Worm (Caenorhabditis elegans) whole organism, young adult: ENCODE results near the gene dtmk-1.

ENCODE experiments used
- B0336.3 ChIP-seq: fragments of 200-800 bp; sonication (Bioruptor generic); IDR thresholded peaks from 2 replicates; pipeline ENCODE4 v1.3.6; 2022; ENCODE audit warnings: missing genetic modification characterization, missing compliant biosample characterization
- D2030.7 ChIP-seq: fragments of 200-800 bp; sonication (Bioruptor generic); IDR thresholded peaks from 2 replicates; pipeline ENCODE4 v1.3.6; 2022; ENCODE audit warnings: missing genetic modification reagents, missing genetic modification characterization, missing compliant biosample characterization
- F23B12.7 ChIP-seq: sonication (generic microtip); optimal IDR thresholded peaks from 2 replicates; lab custom pipeline; 2017; ENCODE audit warnings: missing genetic modification characterization, mild to moderate bottlenecking, missing compliant biosample characterization, antibody characterized with exemption, moderate library complexity; ENCODE audit not compliant: insufficient read depth
- F33H1.4 ChIP-seq: fragments of 200-800 bp; sonication (Bioruptor generic); IDR thresholded peaks from 2 replicates; pipeline ENCODE4 v1.3.6; 2022; ENCODE audit warnings: missing genetic modification reagents, missing genetic modification characterization, missing compliant biosample characterization
- F49E8.2 ChIP-seq: sonication (generic microtip); optimal IDR thresholded peaks from 3 replicates; lab custom pipeline; 2017; ENCODE audit warnings: missing genetic modification characterization, mild to moderate bottlenecking, missing compliant biosample characterization, antibody characterized with exemption, moderate library complexity; ENCODE audit not compliant: insufficient read depth
- Y67H2A.10 ChIP-seq: fragments of 200-800 bp; sonication (Bioruptor generic); conservative IDR thresholded peaks from 2 replicates; pipeline ENCODE4 v1.3.6; 2022; ENCODE audit warnings: missing genetic modification reagents, missing genetic modification characterization, missing compliant biosample characterization
- ZK185.1 ChIP-seq: sonication (generic microtip); optimal IDR thresholded peaks from 2 replicates; lab custom pipeline; 2016; ENCODE audit warnings: mild to moderate bottlenecking, missing genetic modification characterization, missing compliant biosample characterization; ENCODE audit not compliant: poor library complexity, severe bottlenecking
- ama-1 ChIP-seq, 3 experiments: fragments of 150-350 bp in 1 of 3; sonication (generic microtip) in 2 of 3; optimal IDR thresholded peaks; 2 replicates each; lab custom pipeline; 2014 to 2018; ENCODE audit warnings: missing biosample characterization in 2 of 3, missing genetic modification characterization in 2 of 3, missing genetic modification reagents in 2 of 3
- aptf-3 ChIP-seq: fragments of 200-800 bp; sonication (Bioruptor generic); IDR thresholded peaks from 2 replicates; pipeline ENCODE4 v1.3.6; 2022; ENCODE audit warnings: missing genetic modification characterization, missing compliant biosample characterization
- atf-7 ChIP-seq: sonication (generic microtip); optimal IDR thresholded peaks from 2 replicates; lab custom pipeline; 2017; ENCODE audit warnings: mild to moderate bottlenecking, missing genetic modification characterization, missing compliant biosample characterization
- attf-3 ChIP-seq: fragments of 200-800 bp; sonication (Bioruptor generic); conservative IDR thresholded peaks from 2 replicates; pipeline ENCODE4 v1.3.6; 2022; ENCODE audit warnings: missing genetic modification reagents, missing genetic modification characterization, missing compliant biosample characterization
- attf-5 ChIP-seq: fragments of 200-800 bp; sonication (Bioruptor generic); optimal IDR thresholded peaks from 2 replicates; lab custom pipeline; 2018; ENCODE audit warnings: mild to moderate bottlenecking, missing genetic modification characterization, missing compliant biosample characterization
- bed-2 ChIP-seq: fragments of 200-800 bp; sonication (Bioruptor generic); IDR thresholded peaks from 2 replicates; pipeline ENCODE4 v1.3.6; 2022; ENCODE audit warnings: missing genetic modification reagents, missing genetic modification characterization, missing compliant biosample characterization
- cebp-1 ChIP-seq, 2 experiments: fragments of 200-800 bp in 1 of 2; sonication (Bioruptor generic) in 1 of 2; sonication (generic microtip) in 1 of 2; IDR thresholded peaks in 1 of 2; optimal IDR thresholded peaks in 1 of 2; 2 replicates each; pipeline versions ENCODE4 v1.3.6 to Lab custom; 2017 to 2022; ENCODE audit warnings: missing compliant biosample characterization in 2 of 2, missing genetic modification characterization in 2 of 2, mild to moderate bottlenecking in 1 of 2, missing genetic modification reagents in 1 of 2, moderate library complexity in 1 of 2
- ceh-100 ChIP-seq: fragments of 200-800 bp; sonication (Bioruptor generic); IDR thresholded peaks from 2 replicates; pipeline ENCODE4 v1.3.6; 2022; ENCODE audit warnings: missing genetic modification reagents, missing genetic modification characterization, missing compliant biosample characterization
- ceh-27 ChIP-seq: fragments of 200-800 bp; sonication (Bioruptor generic); optimal IDR thresholded peaks from 2 replicates; lab custom pipeline; 2018; ENCODE audit warnings: mild to moderate bottlenecking, missing genetic modification characterization, moderate library complexity, missing compliant biosample characterization
- ceh-91 ChIP-seq: fragments of 200-800 bp; sonication (Bioruptor generic); IDR thresholded peaks from 2 replicates; pipeline ENCODE4 v1.3.6; 2022; ENCODE audit warnings: missing genetic modification reagents, missing genetic modification characterization, missing compliant biosample characterization
- die-1 ChIP-seq: sonication (generic microtip); optimal IDR thresholded peaks from 2 replicates; lab custom pipeline; 2016; ENCODE audit warnings: missing genotype, mild to moderate bottlenecking, missing genetic modification characterization, missing compliant biosample characterization
- dox-1 ChIP-seq: fragments of 200-800 bp; sonication (Bioruptor generic); IDR thresholded peaks from 2 replicates; pipeline ENCODE4 v1.3.6; 2022; ENCODE audit warnings: missing genetic modification reagents, missing genetic modification characterization, missing compliant biosample characterization
- dpl-1 ChIP-seq: fragments of 150-350 bp; optimal IDR thresholded peaks from 2 replicates; lab custom pipeline; 2014; ENCODE audit warnings: missing biosample characterization, missing genetic modification reagents, missing genetic modification characterization
- efl-1 ChIP-seq: fragments of 150-350 bp; optimal IDR thresholded peaks from 2 replicates; lab custom pipeline; 2014; ENCODE audit warnings: missing biosample characterization, missing genetic modification reagents, missing genetic modification characterization
- egrh-3 ChIP-seq: fragments of 200-800 bp; sonication (Bioruptor generic); IDR thresholded peaks from 2 replicates; pipeline ENCODE4 v1.3.6; 2022; ENCODE audit warnings: missing genetic modification reagents, missing genetic modification characterization, missing compliant biosample characterization
- fkh-3 ChIP-seq: sonication (generic microtip); optimal IDR thresholded peaks from 2 replicates; lab custom pipeline; 2016; ENCODE audit warnings: mild to moderate bottlenecking, missing genetic modification characterization, missing compliant biosample characterization
- hlh-12 ChIP-seq: sonication (generic microtip); optimal IDR thresholded peaks from 2 replicates; lab custom pipeline; 2016; ENCODE audit warnings: missing genetic modification characterization, missing compliant biosample characterization
- hmg-20 ChIP-seq: fragments of 200-800 bp; sonication (Bioruptor generic); IDR thresholded peaks from 2 replicates; pipeline ENCODE4 v1.3.6; 2022; ENCODE audit warnings: missing genetic modification reagents, missing genetic modification characterization, missing compliant biosample characterization
- let-526 ChIP-seq: fragments of 200-800 bp; sonication (Bioruptor generic); IDR thresholded peaks from 2 replicates; pipeline ENCODE4 v1.3.6; 2022; ENCODE audit warnings: missing genetic modification reagents, missing genetic modification characterization, missing compliant biosample characterization
- lin-26 ChIP-seq: fragments of 200-800 bp; sonication (Bioruptor generic); IDR thresholded peaks from 2 replicates; pipeline ENCODE4 v1.3.6; 2022; ENCODE audit warnings: missing genetic modification reagents, missing genetic modification characterization, missing compliant biosample characterization
- lin-54 ChIP-seq: fragments of 200-800 bp; sonication (Bioruptor generic); optimal IDR thresholded peaks from 2 replicates; lab custom pipeline; 2018; ENCODE audit warnings: mild to moderate bottlenecking, missing genetic modification characterization, missing compliant biosample characterization
- lir-1 ChIP-seq: fragments of 200-800 bp; sonication (Bioruptor generic); conservative IDR thresholded peaks from 2 replicates; pipeline ENCODE4 v1.3.6; 2022; ENCODE audit warnings: missing genetic modification reagents, missing genetic modification characterization, missing compliant biosample characterization
- lsl-1 ChIP-seq: fragments of 200-800 bp; sonication (Bioruptor generic); optimal IDR thresholded peaks from 2 replicates; lab custom pipeline; 2018; ENCODE audit warnings: mild to moderate bottlenecking, missing genetic modification characterization, moderate library complexity, missing compliant biosample characterization
- madf-10 ChIP-seq: sonication (generic microtip); optimal IDR thresholded peaks from 2 replicates; lab custom pipeline; 2016; ENCODE audit warnings: mild to moderate bottlenecking, missing genetic modification characterization, missing compliant biosample characterization
- madf-3 ChIP-seq: fragments of 200-800 bp; sonication (Bioruptor generic); IDR thresholded peaks from 2 replicates; pipeline ENCODE4 v1.3.6; 2022; ENCODE audit warnings: missing genetic modification reagents, missing genetic modification characterization, missing compliant biosample characterization
- madf-8 ChIP-seq: fragments of 200-800 bp; sonication (Bioruptor generic); conservative IDR thresholded peaks from 2 replicates; pipeline ENCODE4 v1.3.6; 2022; ENCODE audit warnings: missing genetic modification reagents, missing genetic modification characterization, missing compliant biosample characterization
- mcd-1 ChIP-seq: fragments of 200-800 bp; sonication (Bioruptor generic); IDR thresholded peaks from 2 replicates; pipeline ENCODE4 v1.3.6; 2022; ENCODE audit warnings: missing genetic modification reagents, missing genetic modification characterization, missing compliant biosample characterization
- nhr-90 ChIP-seq: sonication (generic microtip); optimal IDR thresholded peaks from 2 replicates; lab custom pipeline; 2016; ENCODE audit warnings: missing genotype, mild to moderate bottlenecking, missing genetic modification characterization, missing compliant biosample characterization
- pbrm-1 ChIP-seq: fragments of 200-800 bp; sonication (Bioruptor generic); IDR thresholded peaks from 2 replicates; pipeline ENCODE4 v1.3.6; 2022; ENCODE audit warnings: missing genetic modification reagents, missing genetic modification characterization, missing compliant biosample characterization
- rcor-1 ChIP-seq: fragments of 200-800 bp; sonication (Bioruptor generic); IDR thresholded peaks from 2 replicates; pipeline ENCODE4 v1.3.6; 2022; ENCODE audit warnings: missing genetic modification reagents, missing genetic modification characterization, missing compliant biosample characterization
- sdz-38 ChIP-seq: sonication (generic microtip); optimal IDR thresholded peaks from 2 replicates; lab custom pipeline; 2016; ENCODE audit warnings: missing genotype, missing genetic modification characterization, missing compliant biosample characterization
- snpc-3.4 ChIP-seq: sonication (generic microtip); optimal IDR thresholded peaks from 2 replicates; lab custom pipeline; 2017; ENCODE audit warnings: missing genetic modification characterization, mild to moderate bottlenecking, missing compliant biosample characterization, antibody characterized with exemption, moderate library complexity, missing genotype, missing genetic modification reagents
- tbp1 ChIP-seq: fragments of 200-800 bp; sonication (Bioruptor generic); optimal IDR thresholded peaks from 2 replicates; lab custom pipeline; 2018; ENCODE audit warnings: mild to moderate bottlenecking, missing genetic modification characterization, missing compliant biosample characterization
- ztf-25 ChIP-seq: fragments of 200-800 bp; sonication (Bioruptor generic); IDR thresholded peaks from 2 replicates; pipeline ENCODE4 v1.3.6; 2022; ENCODE audit warnings: missing genetic modification reagents, missing genetic modification characterization, missing compliant biosample characterization
- ztf-28 ChIP-seq: fragments of 200-800 bp; sonication (Bioruptor generic); IDR thresholded peaks from 2 replicates; pipeline ENCODE4 v1.3.6; 2022; ENCODE audit warnings: missing genetic modification reagents, missing genetic modification characterization, missing compliant biosample characterization
- ztf-6 ChIP-seq: fragments of 200-800 bp; sonication (Bioruptor generic); IDR thresholded peaks from 2 replicates; pipeline ENCODE4 v1.3.6; 2022; ENCODE audit warnings: missing genetic modification reagents, missing genetic modification characterization, missing compliant biosample characterization

dtmk-1 gene

DNA sequence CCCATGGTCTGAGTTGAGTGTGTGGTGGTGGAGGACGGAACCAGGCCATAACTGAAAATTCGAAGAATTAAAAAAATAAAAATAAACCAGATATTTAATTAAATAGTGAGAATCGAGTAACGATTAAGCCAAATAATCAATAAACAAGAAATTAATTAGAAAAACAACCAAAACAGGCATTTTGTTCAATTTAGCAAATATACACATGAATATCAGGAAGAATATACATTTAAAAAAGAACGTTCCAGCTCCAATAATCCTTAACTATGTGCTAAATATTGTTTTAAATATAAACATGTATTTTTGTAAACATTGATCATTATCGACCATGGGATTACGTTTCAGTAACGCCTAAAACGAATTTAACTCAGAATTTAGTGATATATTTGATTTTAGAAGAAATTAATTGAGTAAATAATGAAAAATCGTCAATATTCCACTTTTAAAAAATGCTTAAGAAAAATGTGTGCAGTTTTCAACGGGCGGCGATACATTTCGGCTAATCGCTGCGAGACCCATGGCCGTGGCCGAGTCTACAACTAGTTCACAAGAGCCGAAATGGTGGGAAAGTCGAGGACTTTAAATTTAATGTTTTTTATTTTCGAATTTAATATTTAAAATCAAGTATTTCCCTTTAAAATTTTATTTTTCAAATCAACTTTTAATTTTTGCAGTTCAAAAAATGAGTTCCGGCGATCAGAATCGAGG lies 1.3 kb upstream of the dtmk-1 start, which contains the start of the genes R53.4 and psf-1 (continued):
- TF ChIP-seq ceh-27 (GFP tag; lab: Kevin White, UChicago) (peak; percentile 76), F23B12.7 (tag; lab: Kevin White, UChicago) (peak; percentile 83), aptf-3 (GFP tag; lab: Robert Waterston, UW) (no peak), ztf-28 (peak; percentile 62; the same call in 1 of the 2 replicates), Y67H2A.10 (GFP tag; lab: Robert Waterston, UW) (0 out of 2 replicates have a peak, but pooled peaks have one; percentile 11), dpl-1 (GFP tag; lab: Kevin White, UChicago) (peak; percentile 57), ceh-100 (GFP tag; lab: Robert Waterston, UW) (no peak), dox-1 (peak; percentile 77), lir-1 (GFP tag; lab: Robert Waterston, UW) (0 out of 2 replicates have a peak, but pooled peaks have one; percentile 32), egrh-3 (GFP tag; lab: Robert Waterston, UW) (no peak), B0336.3 (GFP tag; lab: Robert Waterston, UW) (no peak), lin-54 (GFP tag; lab: Kevin White, UChicago) (peak; percentile 69), madf-8 (peak; percentile 19; the same call in 1 of the 2 replicates), attf-3 (GFP tag; lab: Robert Waterston, UW) (peak; percentile 60; the same call in 1 of the 2 replicates), ama-1 (optimal IDR thresholded peaks at IDR 0.05; lab: Kevin White, UChicago) (no peak), ama-1 (GFP tag; optimal IDR thresholded peaks at IDR 0.05; lab: Kevin White, UChicago) (no peak), lsl-1 (GFP tag; lab: Kevin White, UChicago) (peak; percentile 62), F33H1.4 (GFP tag; lab: Robert Waterston, UW) (peak; percentile 88), die-1 (tag; lab: Kevin White, UChicago) (no peak), attf-5 (GFP tag; lab: Kevin White, UChicago) (peak; percentile 59), let-526 (peak; percentile 47; the same call in 1 of the 2 replicates), hlh-12 (tag; lab: Kevin White, UChicago) (no peak), cebp-1 (GFP tag; IDR thresholded peaks at IDR 0.05; lab: Robert Waterston, UW) (no peak), cebp-1 (tag; optimal IDR thresholded peaks at IDR 0.05; lab: Kevin White, UChicago) (peak; percentile 37), pbrm-1 (GFP tag; lab: Robert Waterston, UW) (no peak; the same call in 1 of the 2 replicates), nhr-90 (no peak), hmg-20 (no peak), efl-1 (GFP tag; lab: Kevin White, UChicago) (peak; percentile 46), sdz-38 (tag; lab: Kevin White, UChicago) (no peak), fkh-3 (tag; lab: Kevin White, UChicago) (no peak), tbp1 (GFP tag; lab: Kevin White, UChicago) (peak; percentile 17), lin-26 (GFP tag; lab: Robert Waterston, UW) (0 out of 2 replicates have a peak, but pooled peaks have one; percentile 15), F49E8.2 (tag; lab: Kevin White, UChicago) (no peak), mcd-1 (peak; percentile 23; the same call in 1 of the 2 replicates), ztf-6 (GFP tag; lab: Robert Waterston, UW) (peak; percentile 36; the same call in 1 of the 2 replicates), rcor-1 (no peak), bed-2 (GFP tag; lab: Robert Waterston, UW) (no peak), ztf-25 (GFP tag; lab: Robert Waterston, UW) (no peak), D2030.7 (peak; percentile 70), snpc-3.4 (peak; percentile 64), madf-3 (GFP tag; lab: Robert Waterston, UW) (no peak), ZK185.1 (tag; lab: Kevin White, UChicago) (peak; percentile 78), atf-7 (tag; lab: Kevin White, UChicago) (no peak), madf-10 (tag; lab: Kevin White, UChicago) (peak; percentile 4), ceh-91 (peak; percentile 58)
